Worm (Caenorhabditis elegans) whole organism, L3 larva: ENCODE data around the gene tpk-1.

ENCODE experiments used
- R02D3.7 ChIP-seq: fragments of 150-350 bp; optimal IDR thresholded peaks from 2 replicates; lab custom pipeline; 2014; ENCODE audit warnings: missing biosample characterization, missing genetic modification characterization
- aly-2 ChIP-seq: fragments of 150-350 bp; optimal IDR thresholded peaks from 2 replicates; lab custom pipeline; 2014; ENCODE audit warnings: missing biosample characterization, missing genetic modification characterization
- ama-1 ChIP-seq: fragments of 150-350 bp; optimal IDR thresholded peaks from 2 replicates; lab custom pipeline; 2018
- ceh-16 ChIP-seq: sonication (generic microtip); optimal IDR thresholded peaks from 2 replicates; lab custom pipeline; 2017; ENCODE audit warnings: missing biosample characterization, missing genetic modification characterization
- ceh-28 ChIP-seq: fragments of 150-350 bp; optimal IDR thresholded peaks from 2 replicates; lab custom pipeline; 2014; ENCODE audit warnings: missing biosample characterization, missing genetic modification reagents, missing genetic modification characterization
- ceh-82 ChIP-seq: fragments of 150-350 bp; optimal IDR thresholded peaks from 2 replicates; lab custom pipeline; 2014; ENCODE audit warnings: missing biosample characterization, missing genetic modification characterization
- daf-12 ChIP-seq: fragments of 150-350 bp; optimal IDR thresholded peaks from 2 replicates; lab custom pipeline; 2014; ENCODE audit warnings: missing biosample characterization, missing genetic modification reagents, missing genetic modification characterization
- egl-27 ChIP-seq: sonication (generic microtip); optimal IDR thresholded peaks from 4 replicates; lab custom pipeline; 2017; ENCODE audit warnings: missing biosample characterization, missing genetic modification reagents, missing genetic modification characterization
- egl-5 ChIP-seq: fragments of 150-350 bp; optimal IDR thresholded peaks from 2 replicates; lab custom pipeline; 2017; ENCODE audit warnings: missing biosample characterization, missing genetic modification reagents, missing genetic modification characterization, inconsistent platforms
- elt-2 ChIP-seq: sonication (generic microtip); optimal IDR thresholded peaks from 2 replicates; lab custom pipeline; 2016; ENCODE audit warnings: missing genetic modification reagents, mild to moderate bottlenecking, missing genetic modification characterization, missing compliant biosample characterization
- fkh-10 ChIP-seq: sonication (generic microtip); optimal IDR thresholded peaks from 2 replicates; lab custom pipeline; 2017; ENCODE audit warnings: missing biosample characterization, missing genetic modification reagents, missing genetic modification characterization
- fkh-2 ChIP-seq: fragments of 150-350 bp; optimal IDR thresholded peaks from 2 replicates; lab custom pipeline; 2014; ENCODE audit warnings: missing biosample characterization, missing genetic modification reagents, missing genetic modification characterization
- fos-1 ChIP-seq: fragments of 150-350 bp; optimal IDR thresholded peaks from 2 replicates; lab custom pipeline; 2014; ENCODE audit warnings: missing biosample characterization, missing genetic modification characterization
- hmg-11 ChIP-seq: sonication (generic microtip); optimal IDR thresholded peaks from 2 replicates; lab custom pipeline; 2016; ENCODE audit warnings: missing genetic modification characterization, missing compliant biosample characterization
- jun-1 ChIP-seq: fragments of 150-350 bp; optimal IDR thresholded peaks from 2 replicates; lab custom pipeline; 2014; ENCODE audit warnings: missing biosample characterization, missing genetic modification reagents, missing genetic modification characterization
- lin-39 ChIP-seq: fragments of 150-350 bp; optimal IDR thresholded peaks from 2 replicates; lab custom pipeline; 2018; ENCODE audit warnings: missing biosample characterization, missing genetic modification reagents, missing genetic modification characterization
- lsy-12 ChIP-seq: sonication (generic microtip); optimal IDR thresholded peaks from 2 replicates; lab custom pipeline; 2016; ENCODE audit warnings: mild to moderate bottlenecking, missing genetic modification characterization, missing compliant biosample characterization
- mdl-1 ChIP-seq: fragments of 150-350 bp; optimal IDR thresholded peaks from 2 replicates; lab custom pipeline; 2014; ENCODE audit warnings: missing biosample characterization, missing genetic modification characterization
- nfya-1 ChIP-seq: sonication (generic microtip); optimal IDR thresholded peaks from 2 replicates; lab custom pipeline; 2017; ENCODE audit warnings: missing genetic modification characterization, mild to moderate bottlenecking, missing compliant biosample characterization, antibody characterized with exemption, moderate library complexity; ENCODE audit not compliant: insufficient read depth
- nhr-11 ChIP-seq: fragments of 150-350 bp; optimal IDR thresholded peaks from 2 replicates; lab custom pipeline; 2014; ENCODE audit warnings: missing biosample characterization, missing genetic modification characterization
- nhr-12 ChIP-seq: fragments of 150-350 bp; optimal IDR thresholded peaks from 2 replicates; lab custom pipeline; 2014; ENCODE audit warnings: missing biosample characterization, missing genetic modification characterization
- nhr-23 ChIP-seq: fragments of 150-350 bp; optimal IDR thresholded peaks from 2 replicates; lab custom pipeline; 2014; ENCODE audit warnings: missing biosample characterization, missing genetic modification reagents, missing genetic modification characterization
- nhr-237 ChIP-seq: fragments of 150-350 bp; optimal IDR thresholded peaks from 2 replicates; lab custom pipeline; 2014; ENCODE audit warnings: missing biosample characterization, missing genetic modification characterization
- nhr-25 ChIP-seq: sonication (generic microtip); optimal IDR thresholded peaks from 2 replicates; lab custom pipeline; 2017; ENCODE audit warnings: missing biosample characterization, missing genetic modification characterization
- nhr-28 ChIP-seq: fragments of 150-350 bp; optimal IDR thresholded peaks from 2 replicates; lab custom pipeline; 2014; ENCODE audit warnings: missing biosample characterization, missing genetic modification characterization
- nhr-43 ChIP-seq: sonication (generic microtip); optimal IDR thresholded peaks from 2 replicates; lab custom pipeline; 2016; ENCODE audit warnings: mild to moderate bottlenecking, missing genetic modification characterization, missing compliant biosample characterization; ENCODE audit not compliant: poor library complexity, severe bottlenecking
- nhr-67 ChIP-seq: fragments of 150-350 bp; optimal IDR thresholded peaks from 2 replicates; lab custom pipeline; 2014; ENCODE audit warnings: missing biosample characterization, missing genetic modification characterization
- nhr-76 ChIP-seq: fragments of 150-350 bp; sonication (generic microtip); optimal IDR thresholded peaks from 5 replicates; lab custom pipeline; 2014; ENCODE audit warnings: missing biosample characterization, missing genetic modification characterization
- nhr-77 ChIP-seq: fragments of 150-350 bp; optimal IDR thresholded peaks from 2 replicates; lab custom pipeline; 2014; ENCODE audit warnings: missing biosample characterization, missing genetic modification characterization
- pha-4 ChIP-seq: fragments of 150-350 bp; optimal IDR thresholded peaks from 2 replicates; lab custom pipeline; 2014; ENCODE audit warnings: missing biosample characterization, missing genetic modification reagents, missing genetic modification characterization
- sea-2 ChIP-seq: fragments of 150-350 bp; sonication (generic microtip); optimal IDR thresholded peaks from 4 replicates; lab custom pipeline; 2014; ENCODE audit warnings: missing biosample characterization, missing genetic modification reagents, missing genetic modification characterization
- skn-1 ChIP-seq: fragments of 150-350 bp; optimal IDR thresholded peaks from 2 replicates; lab custom pipeline; 2014; ENCODE audit warnings: missing biosample characterization, missing genetic modification characterization
- tbx-2 ChIP-seq: sonication (generic microtip); optimal IDR thresholded peaks from 2 replicates; lab custom pipeline; 2016; ENCODE audit warnings: mild to moderate bottlenecking, missing genetic modification characterization, missing compliant biosample characterization
- unc-39 ChIP-seq: sonication (generic microtip); optimal IDR thresholded peaks from 4 replicates; lab custom pipeline; 2017; ENCODE audit warnings: missing biosample characterization, missing genetic modification characterization
- unc-62 ChIP-seq: fragments of 150-350 bp; sonication (generic microtip); optimal IDR thresholded peaks from 4 replicates; lab custom pipeline; 2014; ENCODE audit warnings: missing biosample characterization, missing genetic modification reagents, missing genetic modification characterization
- zag-1 ChIP-seq: fragments of 150-350 bp; optimal IDR thresholded peaks from 2 replicates; lab custom pipeline; 2014; ENCODE audit warnings: missing biosample characterization, missing genetic modification characterization
- ztf-11 ChIP-seq: fragments of 150-350 bp; optimal IDR thresholded peaks from 2 replicates; lab custom pipeline; 2014; ENCODE audit warnings: missing biosample characterization, missing genetic modification characterization
- ztf-4 ChIP-seq: fragments of 150-350 bp; optimal IDR thresholded peaks from 2 replicates; lab custom pipeline; 2014; ENCODE audit warnings: missing biosample characterization, missing genetic modification characterization

Gene tpk-1

DNA sequence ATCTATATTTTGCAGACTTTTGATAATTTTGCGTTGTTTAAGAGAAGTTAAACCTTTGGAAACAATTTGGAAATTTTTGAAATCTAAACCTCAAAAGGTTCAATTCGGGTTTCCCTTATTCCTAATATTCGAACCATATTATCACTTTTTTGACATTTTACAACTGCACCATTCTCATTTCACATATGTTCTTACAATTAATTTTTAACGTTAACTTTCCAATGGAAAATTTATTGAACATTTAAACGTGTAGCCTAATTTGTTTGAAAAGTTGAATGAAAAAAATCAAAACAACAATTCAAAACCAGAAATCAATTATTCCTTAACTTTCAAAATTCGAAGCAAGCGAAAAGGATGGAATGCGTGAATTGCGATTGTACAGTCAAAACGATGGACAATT is 12.0 kb downstream of the tpk-1 start, which contains the start of gene ZK637.12:
Gene ZK637.12, plus strand, starts transcription at position 301 of the 400 bp plus-strand sequence.
- TF ChIP-seq zag-1 (tag; lab: Kevin White, UChicago) (no peak), sea-2 (GFP tag; lab: Kevin White, UChicago) (no peak), nhr-11 (tag; lab: Kevin White, UChicago) (no peak), elt-2 (tag; lab: Kevin White, UChicago) (no peak), nhr-12 (no peak), nhr-76 (tag; lab: Kevin White, UChicago) (no peak), ceh-28 (tag; lab: Kevin White, UChicago) (no peak), unc-39 (tag; lab: Kevin White, UChicago) (no peak), lsy-12 (no peak), fos-1 (tag; lab: Kevin White, UChicago) (no peak), skn-1 (no peak), ztf-11 (no peak), nhr-67 (tag; lab: Kevin White, UChicago) (no peak), nhr-28 (tag; lab: Kevin White, UChicago) (no peak), pha-4 (tag; lab: Kevin White, UChicago) (no peak), nfya-1 (tag; lab: Kevin White, UChicago) (no peak), nhr-23 (tag; lab: Kevin White, UChicago) (no peak)

DNA sequence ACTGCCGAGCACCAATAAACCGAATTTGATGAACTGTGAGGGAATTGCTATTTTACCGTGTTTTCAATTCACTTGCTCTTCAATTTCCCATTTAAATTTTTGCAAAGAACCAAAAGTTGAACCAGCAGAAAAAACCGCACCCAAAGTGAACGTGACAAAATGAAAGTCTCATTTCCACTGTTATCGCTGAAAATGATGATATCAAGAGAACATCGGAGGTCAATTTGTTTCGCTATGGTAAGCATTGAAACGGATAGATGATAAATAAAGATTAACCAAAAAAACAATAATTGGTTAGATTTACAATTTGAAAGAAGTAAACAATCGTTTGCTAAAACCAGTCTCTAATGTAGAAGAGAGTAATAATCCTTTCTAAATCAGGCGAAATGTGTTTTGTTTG is 13.6 kb downstream of the tpk-1 start:
- no peak for TF ChIP-seq jun-1 (tag; lab: Kevin White, UChicago)
- no peak for TF ChIP-seq ama-1 (lab: Kevin White, UChicago)
- no peak for TF ChIP-seq pha-4 (tag; lab: Kevin White, UChicago)
- TF ChIP-seq nhr-237 (tag; lab: Kevin White, UChicago) = no peak
- TF ChIP-seq tbx-2 = no peak
- TF ChIP-seq unc-62 (GFP tag; lab: Kevin White, UChicago) = no peak
- TF ChIP-seq nhr-43 (tag; lab: Kevin White, UChicago) = no peak
- TF ChIP-seq, all 47 proteins: peak for 0

DNA sequence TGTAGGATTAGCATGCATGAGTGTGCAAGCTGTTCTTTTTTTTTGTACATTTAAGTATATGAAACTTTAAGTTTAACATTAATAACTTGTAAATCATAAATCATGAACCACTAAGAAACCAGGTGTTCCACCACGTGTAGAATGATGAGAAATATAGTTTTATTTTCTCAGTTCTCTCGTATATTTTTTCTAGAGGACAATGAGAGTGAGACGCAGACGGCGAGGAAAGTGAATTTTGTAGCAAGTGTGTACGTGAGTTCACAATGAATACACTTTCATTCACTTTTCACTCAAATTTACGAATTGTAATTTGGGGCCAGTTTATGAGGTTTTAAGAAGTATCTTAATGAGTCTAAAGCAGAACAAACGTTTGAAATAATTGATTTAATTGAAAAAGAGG is 14.6 kb downstream of the tpk-1 start:
- TF ChIP-seq nhr-77 (tag; lab: Kevin White, UChicago) (no peak), nhr-12 (no peak), ceh-82 (tag; lab: Kevin White, UChicago) (no peak), nhr-237 (tag; lab: Kevin White, UChicago) (no peak), daf-12 (tag; lab: Kevin White, UChicago) (no peak), mdl-1 (tag; lab: Kevin White, UChicago) (peak; percentile 7), fkh-2 (tag; lab: Kevin White, UChicago) (no peak), unc-62 (GFP tag; lab: Kevin White, UChicago) (no peak), hmg-11 (tag; lab: Kevin White, UChicago) (no peak), ama-1 (lab: Kevin White, UChicago) (no peak), nfya-1 (tag; lab: Kevin White, UChicago) (peak; percentile 28), fkh-10 (no peak), lsy-12 (no peak), sea-2 (GFP tag; lab: Kevin White, UChicago) (no peak)

- TF ChIP-seq zag-1 (tag; lab: Kevin White, UChicago) = no peak
- TF ChIP-seq fos-1 (tag; lab: Kevin White, UChicago) = no peak
These were observed 17.8 kb downstream of the tpk-1 start, which contains the start of gene arrd-15 for ce11 chrIII:8929723-8930122. Gene arrd-15 (plus strand): TSS chrIII:8930023.

DNA sequence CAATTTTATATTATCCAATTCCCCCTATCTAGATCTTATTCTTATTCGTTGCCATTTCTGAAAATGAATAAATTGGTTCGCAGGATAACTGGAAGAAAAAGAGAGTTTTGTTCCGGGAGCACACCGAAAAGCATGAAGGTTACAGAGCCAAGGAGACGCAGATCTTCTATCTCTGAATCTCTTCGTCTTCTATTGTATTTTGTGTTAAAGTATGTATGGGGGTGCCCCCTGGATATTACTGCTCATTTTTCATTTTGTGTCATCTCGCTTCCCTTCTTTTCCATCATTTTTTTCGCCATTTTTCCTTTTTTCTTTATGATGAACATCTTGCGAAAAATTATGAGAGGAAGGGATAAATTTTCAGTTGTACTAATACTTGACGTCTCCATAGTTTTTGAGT is 21.8 kb downstream of the tpk-1 start:
- TF ChIP-seq nfya-1 (tag; lab: Kevin White, UChicago) (peak; percentile 5), ceh-16 (tag; lab: Kevin White, UChicago) (no peak), elt-2 (tag; lab: Kevin White, UChicago) (no peak), lin-39 (peak; percentile 74)

ce11 chrIII:8934378-8934777 is 22.4 kb downstream of the tpk-1 start:
- TF ChIP-seq nhr-237 (tag; lab: Kevin White, UChicago) = no peak
- TF ChIP-seq unc-62 (GFP tag; lab: Kevin White, UChicago) = no peak
- TF ChIP-seq ztf-11 = no peak
- no peak for TF ChIP-seq nhr-12
- no peak for TF ChIP-seq nhr-77 (tag; lab: Kevin White, UChicago)
- no peak for TF ChIP-seq egl-27
- TF ChIP-seq egl-5 (tag; lab: Kevin White, UChicago) = no peak
- TF ChIP-seq fkh-2 (tag; lab: Kevin White, UChicago) = no peak
- no peak for TF ChIP-seq aly-2 (tag; lab: Kevin White, UChicago)
- no peak for TF ChIP-seq nhr-28 (tag; lab: Kevin White, UChicago)
- TF ChIP-seq R02D3.7 (tag; lab: Kevin White, UChicago) = no peak
- no peak for TF ChIP-seq pha-4 (tag; lab: Kevin White, UChicago)
- no peak for TF ChIP-seq nhr-25
- TF ChIP-seq ztf-4 (tag; lab: Kevin White, UChicago) = no peak
